Fruit fly (Drosophila melanogaster) whole organism, embryonic: Measurements from ENCODE around the gene CG9360.

Experiments used
- Asciz ChIP-seq: fragments of 200-800 bp; sonication (Bioruptor generic); optimal IDR thresholded peaks from 2 replicates; lab custom pipeline; 2017; ENCODE audit warnings: missing biosample characterization, mild to moderate bottlenecking, missing genetic modification characterization, missing genetic modification reagents
- Atf3 ChIP-seq: fragments of 200-800 bp; sonication (Bioruptor generic); optimal IDR thresholded peaks from 3 replicates; lab custom pipeline; 2016; ENCODE audit warnings: missing biosample characterization, missing genetic modification characterization
- Blimp-1 ChIP-seq: fragments of 200-800 bp; sonication (Bioruptor generic); optimal IDR thresholded peaks from 3 replicates; lab custom pipeline; 2018; ENCODE audit warnings: missing biosample characterization, missing genetic modification characterization, mild to moderate bottlenecking, moderate library complexity, missing genetic modification reagents
- CG10959 ChIP-seq: fragments of 200-800 bp; sonication (Bioruptor generic); IDR thresholded peaks from 2 replicates; pipeline ENCODE4 v1.3.6; 2022; ENCODE audit warnings: missing biosample characterization, missing genetic modification characterization
- CG11247 ChIP-seq: fragments of 200-800 bp; sonication (Bioruptor generic); IDR thresholded peaks from 2 replicates; pipeline ENCODE4 v1.3.6; 2022; ENCODE audit warnings: missing biosample characterization, missing genetic modification characterization
- CG12659 ChIP-seq: fragments of 200-800 bp; sonication (Bioruptor generic); optimal IDR thresholded peaks from 3 replicates; lab custom pipeline; 2017; ENCODE audit warnings: mild to moderate bottlenecking, missing biosample characterization, missing genetic modification reagents, missing genetic modification characterization
- CG15514 ChIP-seq: fragments of 200-800 bp; sonication (Bioruptor generic); optimal IDR thresholded peaks from 3 replicates; lab custom pipeline; 2017; ENCODE audit warnings: missing biosample characterization, missing genetic modification characterization, mild to moderate bottlenecking, moderate library complexity, missing genetic modification reagents
- CG17328 ChIP-seq: fragments of 200-800 bp; sonication (Bioruptor generic); IDR thresholded peaks from 2 replicates; pipeline ENCODE4 v1.3.6; 2022; ENCODE audit warnings: missing biosample characterization, missing genetic modification characterization
- CG17568 ChIP-seq: fragments of 200-800 bp; sonication (Bioruptor generic); optimal IDR thresholded peaks from 2 replicates; lab custom pipeline; 2018; ENCODE audit warnings: missing biosample characterization, mild to moderate bottlenecking, missing genetic modification characterization, moderate library complexity
- CG18011 ChIP-seq: fragments of 200-800 bp; sonication (Bioruptor generic); optimal IDR thresholded peaks from 2 replicates; lab custom pipeline; 2017; ENCODE audit warnings: missing biosample characterization, missing genetic modification characterization, mild to moderate bottlenecking, moderate library complexity, missing genotype
- CG2116 ChIP-seq: fragments of 200-800 bp; sonication (Bioruptor generic); optimal IDR thresholded peaks from 3 replicates; lab custom pipeline; 2018; ENCODE audit warnings: missing biosample characterization, mild to moderate bottlenecking, missing genetic modification characterization
- CG2712 ChIP-seq: fragments of 200-800 bp; optimal IDR thresholded peaks from 3 replicates; lab custom pipeline; 2019; ENCODE audit warnings: missing biosample characterization, mild to moderate bottlenecking, missing genetic modification characterization, moderate library complexity
- CG3838 ChIP-seq: fragments of 200-800 bp; sonication (Bioruptor generic); optimal IDR thresholded peaks from 3 replicates; lab custom pipeline; 2016; ENCODE audit warnings: missing biosample characterization, missing genetic modification characterization
- CG4282 ChIP-seq: fragments of 200-800 bp; sonication (Bioruptor generic); optimal IDR thresholded peaks from 2 replicates; lab custom pipeline; 2016; ENCODE audit warnings: missing biosample characterization, missing genetic modification characterization
- CG6791 ChIP-seq: fragments of 200-800 bp; sonication (Bioruptor generic); IDR thresholded peaks from 3 replicates; pipeline ENCODE4 v1.3.6; 2022; ENCODE audit warnings: missing biosample characterization, missing genetic modification characterization; ENCODE audit not compliant: partially characterized antibody
- CG8290 ChIP-seq, 3 experiments: fragments of 200-800 bp; sonication (Bioruptor generic); optimal IDR thresholded peaks; 2 replicates each; lab custom pipeline; 2016 to 2019; ENCODE audit warnings: missing biosample characterization in 3 of 3, missing genetic modification characterization in 3 of 3, mild to moderate bottlenecking in 2 of 3, moderate library complexity in 1 of 3
- CG9437 ChIP-seq: fragments of 200-800 bp; sonication (Bioruptor generic); optimal IDR thresholded peaks from 2 replicates; lab custom pipeline; 2018; ENCODE audit warnings: missing biosample characterization, mild to moderate bottlenecking, missing genetic modification characterization
- CG9797 ChIP-seq: fragments of 200-800 bp; sonication (Bioruptor generic); optimal IDR thresholded peaks from 3 replicates; lab custom pipeline; 2018; ENCODE audit warnings: missing biosample characterization, mild to moderate bottlenecking, missing genetic modification characterization
- CTCF ChIP-seq: fragments of 200-800 bp; sonication (Bioruptor generic); optimal IDR thresholded peaks from 2 replicates; lab custom pipeline; 2017; ENCODE audit warnings: missing biosample characterization, mild to moderate bottlenecking, missing genetic modification characterization, moderate library complexity
- Camta ChIP-seq: fragments of 200-800 bp; sonication (Bioruptor generic); optimal IDR thresholded peaks from 2 replicates; lab custom pipeline; 2016; ENCODE audit warnings: missing biosample characterization, missing genetic modification characterization
- CoRest ChIP-seq: fragments of 200-800 bp; sonication (Bioruptor generic); optimal IDR thresholded peaks from 3 replicates; lab custom pipeline; 2018; ENCODE audit warnings: missing biosample characterization, mild to moderate bottlenecking, missing genetic modification characterization, moderate library complexity
- Dp ChIP-seq: fragments of 200-800 bp; sonication (Bioruptor generic); optimal IDR thresholded peaks from 2 replicates; lab custom pipeline; 2018; ENCODE audit warnings: missing biosample characterization, mild to moderate bottlenecking, missing genetic modification characterization, moderate library complexity
- Dref ChIP-seq: fragments of 200-800 bp; sonication (Bioruptor generic); IDR thresholded peaks from 2 replicates; pipeline ENCODE4 v1.3.6; 2022; ENCODE audit warnings: missing biosample characterization, missing genetic modification characterization
- Drgx ChIP-seq: fragments of 200-800 bp; sonication (Bioruptor generic); IDR thresholded peaks from 2 replicates; pipeline ENCODE4 v1.3.6; 2022; ENCODE audit warnings: missing biosample characterization, missing genetic modification characterization
- E2f2 ChIP-seq: fragments of 200-800 bp; sonication (Bioruptor generic); IDR thresholded peaks from 2 replicates; pipeline ENCODE4 v1.3.6; 2022; ENCODE audit warnings: missing biosample characterization, missing genetic modification characterization
- HLH4C ChIP-seq: fragments of 200-800 bp; sonication (Bioruptor generic); IDR thresholded peaks from 3 replicates; pipeline ENCODE4 v1.3.6; 2022; ENCODE audit warnings: missing biosample characterization, missing genetic modification characterization; ENCODE audit not compliant: partially characterized antibody
- Kr ChIP-seq: fragments of 200-800 bp; sonication (Bioruptor generic); optimal IDR thresholded peaks from 2 replicates; lab custom pipeline; 2017; ENCODE audit warnings: missing biosample characterization, mild to moderate bottlenecking, missing genetic modification characterization
- Max ChIP-seq: fragments of 200-800 bp; sonication (Bioruptor generic); optimal IDR thresholded peaks from 2 replicates; lab custom pipeline; 2016; ENCODE audit warnings: missing biosample characterization, mild to moderate bottlenecking, missing genetic modification characterization
- Sin3A ChIP-seq: fragments of >200 bp; optimal IDR thresholded peaks from 2 replicates; lab custom pipeline; 2018
- Ssrp ChIP-seq: fragments of 200-800 bp; sonication (Bioruptor generic); optimal IDR thresholded peaks from 2 replicates; lab custom pipeline; 2018; ENCODE audit warnings: missing biosample characterization, mild to moderate bottlenecking, missing genetic modification characterization, moderate library complexity
- Xrp1 ChIP-seq: fragments of 200-800 bp; sonication (Bioruptor generic); IDR thresholded peaks from 2 replicates; pipeline ENCODE4 v1.3.6; 2022; ENCODE audit warnings: missing biosample characterization, missing genetic modification characterization
- bsh ChIP-seq, 2 experiments: fragments of 200-800 bp; sonication (Bioruptor generic); optimal IDR thresholded peaks; 2 replicates each; lab custom pipeline; 2017 to 2018; ENCODE audit warnings: mild to moderate bottlenecking in 2 of 2, missing biosample characterization in 2 of 2, missing genetic modification characterization in 2 of 2, moderate library complexity in 1 of 2
- crol ChIP-seq: fragments of 200-800 bp; sonication (Bioruptor generic); IDR thresholded peaks from 2 replicates; pipeline ENCODE4 v1.3.6; 2022; ENCODE audit warnings: missing biosample characterization, missing genetic modification characterization
- crp ChIP-seq, 2 experiments: fragments of 200-800 bp; sonication (Bioruptor generic); optimal IDR thresholded peaks; 2 replicates in 1 of 2; 3 replicates in 1 of 2; lab custom pipeline; 2017; ENCODE audit warnings: missing biosample characterization in 2 of 2, missing genetic modification characterization in 2 of 2, mild to moderate bottlenecking in 1 of 2, moderate library complexity in 1 of 2
- dpn ChIP-seq, 2 experiments: fragments of 200-800 bp; sonication (Bioruptor generic); optimal IDR thresholded peaks; 3 replicates each; lab custom pipeline; 2016; ENCODE audit warnings: missing biosample characterization in 2 of 2, missing genetic modification characterization in 2 of 2
- fd64A ChIP-seq: fragments of 200-800 bp; sonication (Bioruptor generic); optimal IDR thresholded peaks from 3 replicates; lab custom pipeline; 2018; ENCODE audit warnings: missing biosample characterization, mild to moderate bottlenecking, missing genetic modification characterization
- gsb-n ChIP-seq: fragments of 200-800 bp; sonication (Bioruptor generic); optimal IDR thresholded peaks from 3 replicates; lab custom pipeline; 2018; ENCODE audit warnings: missing biosample characterization, mild to moderate bottlenecking, missing genetic modification characterization
- ken ChIP-seq: fragments of 200-800 bp; sonication (Bioruptor generic); IDR thresholded peaks from 3 replicates; pipeline ENCODE4 v1.3.6; 2022; ENCODE audit warnings: missing biosample characterization, missing genetic modification characterization
- kni ChIP-seq: fragments of 200-800 bp; sonication (Bioruptor generic); optimal IDR thresholded peaks from 3 replicates; lab custom pipeline; 2017; ENCODE audit warnings: mild to moderate bottlenecking, missing biosample characterization, missing genetic modification reagents, missing genetic modification characterization
- nerfin-2 ChIP-seq: fragments of 200-800 bp; sonication (Bioruptor generic); IDR thresholded peaks from 2 replicates; pipeline ENCODE4 v1.3.6; 2022; ENCODE audit warnings: missing biosample characterization, missing genetic modification characterization; ENCODE audit not compliant: partially characterized antibody
- nmo ChIP-seq: fragments of 200-800 bp; sonication (Bioruptor generic); optimal IDR thresholded peaks from 2 replicates; lab custom pipeline; 2018; ENCODE audit warnings: missing biosample characterization, mild to moderate bottlenecking, missing genetic modification characterization, moderate library complexity
- psq ChIP-seq: fragments of 200-800 bp; sonication (Bioruptor generic); optimal IDR thresholded peaks from 2 replicates; lab custom pipeline; 2017; ENCODE audit warnings: missing biosample characterization, missing genetic modification characterization
- pzg ChIP-seq: fragments of 200-800 bp; sonication (Bioruptor generic); optimal IDR thresholded peaks from 3 replicates; lab custom pipeline; 2018; ENCODE audit warnings: missing biosample characterization, mild to moderate bottlenecking, missing genetic modification characterization, moderate library complexity
- seq ChIP-seq: fragments of 200-800 bp; sonication (Bioruptor generic); IDR thresholded peaks from 2 replicates; pipeline ENCODE4 v1.3.6; 2022; ENCODE audit warnings: missing biosample characterization, missing genetic modification characterization
- sisA ChIP-seq: fragments of 200-800 bp; sonication (Bioruptor generic); IDR thresholded peaks from 2 replicates; pipeline ENCODE4 v1.3.6; 2022; ENCODE audit warnings: missing biosample characterization, missing genetic modification characterization
- slbo ChIP-seq: fragments of 200-800 bp; sonication (Bioruptor generic); IDR thresholded peaks from 2 replicates; pipeline ENCODE4 v1.3.6; 2022; ENCODE audit warnings: missing biosample characterization, missing genetic modification characterization
- stwl ChIP-seq: fragments of 200-800 bp; sonication (Bioruptor generic); optimal IDR thresholded peaks from 3 replicates; lab custom pipeline; 2018; ENCODE audit warnings: missing biosample characterization, mild to moderate bottlenecking, missing genetic modification characterization, moderate library complexity
- unc-4 ChIP-seq: fragments of 200-800 bp; sonication (Bioruptor generic); IDR thresholded peaks from 2 replicates; pipeline ENCODE4 v1.3.6; 2022; ENCODE audit warnings: missing biosample characterization, missing genetic modification characterization; ENCODE audit not compliant: partially characterized antibody

CG9360 gene

DNA sequence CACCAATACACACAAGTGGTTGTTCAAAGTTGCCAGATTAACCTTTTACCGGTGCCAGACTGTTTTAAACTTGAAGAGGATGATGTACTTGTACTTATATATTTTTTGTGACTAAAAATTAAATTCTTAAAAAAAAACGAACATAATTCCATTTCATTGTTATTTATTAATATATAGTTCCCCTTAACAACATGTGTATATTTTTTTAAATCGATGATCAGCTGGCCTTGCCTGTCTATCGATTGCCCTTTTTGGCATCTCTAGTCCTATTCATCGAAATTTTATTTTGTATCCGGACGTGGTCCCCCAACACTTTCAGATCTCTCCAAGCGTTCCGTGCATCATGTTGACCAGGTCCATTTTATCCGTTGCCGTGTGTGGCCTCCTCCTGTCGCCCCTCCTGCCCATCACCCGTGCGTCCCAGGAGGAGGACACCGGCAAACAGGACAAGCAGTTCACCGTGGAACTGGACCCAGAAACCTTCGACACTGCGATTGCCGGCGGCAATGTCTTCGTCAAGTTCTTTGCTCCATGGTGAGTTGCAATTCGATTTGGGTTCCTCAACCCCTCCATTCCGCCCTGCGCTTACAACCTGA is 47.6 kb downstream of the CG9360 start, which contains the start of gene prtp (continued):
- TF ChIP-seq CoRest (tag; lab: Kevin White, UChicago), result no peak
- peak; percentile 67 for TF ChIP-seq pzg (GFP tag; lab: Kevin White, UChicago)
- TF ChIP-seq Dp (GFP tag; lab: Kevin White, UChicago), result peak; percentile 41
- TF ChIP-seq nmo (GFP tag; lab: Kevin White, UChicago), result peak; percentile 24
- peak; percentile 27 for TF ChIP-seq CG2712 (tag; lab: Kevin White, UChicago)
- no peak for TF ChIP-seq CG17568 (GFP tag; lab: Kevin White, UChicago)
- peak; percentile 43; the same call in 1 of the 2 replicates for TF ChIP-seq Xrp1 (GFP tag; lab: Robert Waterston, UW)
- TF ChIP-seq sisA, result no peak; the same call in 1 of the 2 replicates
- TF ChIP-seq dpn (GFP tag; optimal IDR thresholded peaks at IDR 0.05; lab: Kevin White, UChicago), result peak in 1 of 2 experiments; percentile 18
- 0 out of 2 replicates have a peak, but pooled peaks have one; percentile 3 for TF ChIP-seq slbo (GFP tag; lab: Robert Waterston, UW)
- TF ChIP-seq Blimp-1 (GFP tag; lab: Kevin White, UChicago), result peak; percentile 7
- no peak for TF ChIP-seq psq (GFP tag; lab: Kevin White, UChicago)
- TF ChIP-seq CG8290 (GFP tag; optimal IDR thresholded peaks at IDR 0.05; lab: Kevin White, UChicago), result peak; percentile 18
- TF ChIP-seq CG8290 (tag; optimal IDR thresholded peaks at IDR 0.05; lab: Kevin White, UChicago), result no peak
- TF ChIP-seq CG12659 (GFP tag; lab: Kevin White, UChicago), result peak; percentile 23
- TF ChIP-seq fd64A, result no peak
- no peak for TF ChIP-seq Drgx
- TF ChIP-seq CG6791 (GFP tag; lab: Robert Waterston, UW), result 0 out of 3 replicates have a peak, but pooled peaks have one; percentile 56
- peak; percentile 66 for TF ChIP-seq Dref
- peak; percentile 57 for TF ChIP-seq E2f2 (GFP tag; lab: Robert Waterston, UW)
- TF ChIP-seq CG9797 (GFP tag; lab: Kevin White, UChicago), result peak; percentile 15
- peak; percentile 3 for TF ChIP-seq Asciz (GFP tag; lab: Kevin White, UChicago)
- no peak for TF ChIP-seq CG18011 (GFP tag; lab: Kevin White, UChicago)
- peak; percentile 56; the same call in 2 of the 3 replicates for TF ChIP-seq HLH4C (GFP tag; lab: Robert Waterston, UW)
- no peak for TF ChIP-seq seq (GFP tag; lab: Robert Waterston, UW)
- peak; percentile 4 for TF ChIP-seq CTCF (GFP tag; lab: Kevin White, UChicago)
- TF ChIP-seq CG9437 (GFP tag; lab: Kevin White, UChicago), result no peak
- peak; percentile 44 for TF ChIP-seq Sin3A (lab: Kevin White, UChicago)
- TF ChIP-seq crol (GFP tag; lab: Robert Waterston, UW), result peak; percentile 63; the same call in 1 of the 2 replicates
- peak; percentile 29; the same call in 1 of the 2 replicates for TF ChIP-seq CG17328 (GFP tag; lab: Robert Waterston, UW)
- TF ChIP-seq CG10959 (GFP tag; lab: Robert Waterston, UW), result peak; percentile 12; the same call in 1 of the 2 replicates
- TF ChIP-seq Atf3 (GFP tag; lab: Kevin White, UChicago), result no peak
- no peak for TF ChIP-seq CG3838 (GFP tag; lab: Kevin White, UChicago)
- peak; percentile 19; the same call in 1 of the 2 replicates for TF ChIP-seq nerfin-2 (GFP tag; lab: Robert Waterston, UW)
- peak in 1 of 2 experiments; percentile 21 for TF ChIP-seq bsh (GFP tag; optimal IDR thresholded peaks at IDR 0.05; lab: Kevin White, UChicago)
- TF ChIP-seq Max (GFP tag; lab: Kevin White, UChicago), result peak; percentile 20
- peak; percentile 57 for TF ChIP-seq stwl (tag; lab: Kevin White, UChicago)
- no peak for TF ChIP-seq CG11247 (GFP tag; lab: Robert Waterston, UW)
- peak; percentile 34 for TF ChIP-seq kni
- no peak for TF ChIP-seq Kr (GFP tag; lab: Kevin White, UChicago)
- peak; percentile 27 for TF ChIP-seq gsb-n
- peak; percentile 55; the same call in 1 of the 3 replicates for TF ChIP-seq ken
- peak; percentile 12 for TF ChIP-seq Camta (GFP tag; lab: Kevin White, UChicago)
- TF ChIP-seq CG4282 (GFP tag; lab: Kevin White, UChicago), result no peak
- TF ChIP-seq crp (GFP tag; optimal IDR thresholded peaks at IDR 0.05; lab: Kevin White, UChicago), result peak; percentile 17 to 81
- peak; percentile 92 for TF ChIP-seq CG2116
- TF ChIP-seq Ssrp, result peak; percentile 5
- peak; percentile 77 for TF ChIP-seq CG15514 (GFP tag; lab: Kevin White, UChicago)
- TF ChIP-seq unc-4 (GFP tag; lab: Robert Waterston, UW), result peak; percentile 61; the same call in 1 of the 2 replicates
